Fruit fly (Drosophila melanogaster) whole organism, embryonic: ENCODE measurements around the gene neur.
A peak's percentile ranks its signal among the peaks of the same experiment; 100 is the strongest.

Experiments
- Asciz ChIP-seq: fragments of 200-800 bp; sonication (Bioruptor generic); optimal IDR thresholded peaks from 2 replicates; lab custom pipeline; 2017; ENCODE audit warnings: missing biosample characterization, mild to moderate bottlenecking, missing genetic modification characterization, missing genetic modification reagents
- B-H2 ChIP-seq: fragments of 200-800 bp; sonication (Bioruptor generic); optimal IDR thresholded peaks from 2 replicates; lab custom pipeline; 2018; ENCODE audit warnings: missing biosample characterization, mild to moderate bottlenecking, missing genetic modification characterization
- CG12219 ChIP-seq: fragments of 200-800 bp; sonication (Bioruptor generic); optimal IDR thresholded peaks from 3 replicates; lab custom pipeline; 2018; ENCODE audit warnings: missing biosample characterization, mild to moderate bottlenecking, missing genetic modification characterization
- CG12236 ChIP-seq: fragments of 200-800 bp; sonication (Bioruptor generic); optimal IDR thresholded peaks from 2 replicates; lab custom pipeline; 2016; ENCODE audit warnings: missing biosample characterization, missing genetic modification characterization
- CG12299 ChIP-seq: fragments of 200-800 bp; sonication (Bioruptor generic); optimal IDR thresholded peaks from 2 replicates; lab custom pipeline; 2018; ENCODE audit warnings: missing biosample characterization, mild to moderate bottlenecking, missing genetic modification characterization
- CG12391 ChIP-seq: fragments of 200-800 bp; sonication (Bioruptor generic); optimal IDR thresholded peaks from 3 replicates; lab custom pipeline; 2018; ENCODE audit warnings: missing biosample characterization, mild to moderate bottlenecking, missing genetic modification characterization, moderate library complexity
- CG12659 ChIP-seq: fragments of 200-800 bp; sonication (Bioruptor generic); optimal IDR thresholded peaks from 3 replicates; lab custom pipeline; 2017; ENCODE audit warnings: mild to moderate bottlenecking, missing biosample characterization, missing genetic modification reagents, missing genetic modification characterization
- CG12942 ChIP-seq: fragments of 200-800 bp; sonication (Bioruptor generic); optimal IDR thresholded peaks from 3 replicates; lab custom pipeline; 2016; ENCODE audit warnings: missing biosample characterization, missing genetic modification characterization
- CG15479 ChIP-seq: fragments of 200-800 bp; sonication (Bioruptor generic); optimal IDR thresholded peaks from 3 replicates; lab custom pipeline; 2019; ENCODE audit warnings: missing biosample characterization, mild to moderate bottlenecking, missing genetic modification characterization, moderate library complexity
- CG2712 ChIP-seq: fragments of 200-800 bp; optimal IDR thresholded peaks from 3 replicates; lab custom pipeline; 2019; ENCODE audit warnings: missing biosample characterization, mild to moderate bottlenecking, missing genetic modification characterization, moderate library complexity
- CG30020 ChIP-seq: fragments of 200-800 bp; optimal IDR thresholded peaks from 2 replicates; lab custom pipeline; 2019; ENCODE audit warnings: missing biosample characterization, mild to moderate bottlenecking, missing genetic modification characterization, moderate library complexity
- CG32532 ChIP-seq: fragments of 200-800 bp; sonication (Bioruptor generic); IDR thresholded peaks from 2 replicates; pipeline ENCODE4 v1.3.6; 2022; ENCODE audit warnings: missing biosample characterization, missing genetic modification characterization
- CG4854 ChIP-seq: fragments of 200-800 bp; sonication (Bioruptor generic); optimal IDR thresholded peaks from 2 replicates; lab custom pipeline; 2016; ENCODE audit warnings: missing biosample characterization, missing genetic modification characterization, inconsistent platforms
- CG5180 ChIP-seq: fragments of 200-800 bp; sonication (Bioruptor generic); optimal IDR thresholded peaks from 3 replicates; lab custom pipeline; 2017; ENCODE audit warnings: missing biosample characterization, missing genetic modification characterization, mild to moderate bottlenecking, moderate library complexity, missing genetic modification reagents
- CG8765 ChIP-seq: fragments of 200-800 bp; sonication (Bioruptor generic); IDR thresholded peaks from 2 replicates; pipeline ENCODE4 v1.3.6; 2022; ENCODE audit warnings: missing biosample characterization, missing genetic modification characterization
- CG8924 ChIP-seq: fragments of 200-800 bp; optimal IDR thresholded peaks from 3 replicates; lab custom pipeline; 2019; ENCODE audit warnings: missing biosample characterization, mild to moderate bottlenecking, missing genetic modification characterization, moderate library complexity
- CG9727 ChIP-seq: fragments of 200-800 bp; sonication (Bioruptor generic); optimal IDR thresholded peaks from 3 replicates; lab custom pipeline; 2017; ENCODE audit warnings: missing biosample characterization, mild to moderate bottlenecking, missing genetic modification characterization
- Chrac-16 ChIP-seq: fragments of 200-800 bp; sonication (Bioruptor generic); optimal IDR thresholded peaks from 3 replicates; lab custom pipeline; 2016; ENCODE audit warnings: missing biosample characterization, missing genetic modification characterization
- CkIIα-i1 ChIP-seq: fragments of 200-800 bp; sonication (Bioruptor generic); IDR thresholded peaks from 2 replicates; pipeline ENCODE4 v1.3.6; 2022; ENCODE audit warnings: missing biosample characterization, missing genetic modification characterization
- Dfd ChIP-seq, 2 experiments: fragments of >200 bp; optimal IDR thresholded peaks; 2 replicates each; lab custom pipeline; 2017; ENCODE audit warnings: missing biosample characterization in 2 of 2, missing genetic modification characterization in 2 of 2
- Dp ChIP-seq: fragments of 200-800 bp; sonication (Bioruptor generic); optimal IDR thresholded peaks from 2 replicates; lab custom pipeline; 2018; ENCODE audit warnings: missing biosample characterization, mild to moderate bottlenecking, missing genetic modification characterization, moderate library complexity
- ERR ChIP-seq: fragments of 200-800 bp; sonication (Bioruptor generic); optimal IDR thresholded peaks from 2 replicates; lab custom pipeline; 2016; ENCODE audit warnings: missing biosample characterization, missing genetic modification characterization
- Fer1 ChIP-seq: fragments of 200-800 bp; sonication (Bioruptor generic); optimal IDR thresholded peaks from 2 replicates; lab custom pipeline; 2017; ENCODE audit warnings: missing biosample characterization, mild to moderate bottlenecking, missing genetic modification characterization
- Gug ChIP-seq: fragments of 200-800 bp; sonication (Bioruptor generic); IDR thresholded peaks from 4 replicates; pipeline ENCODE4 v1.3.6; 2022; ENCODE audit warnings: missing biosample characterization, missing genetic modification characterization
- MTF-1 ChIP-seq: fragments of 200-800 bp; sonication (Bioruptor generic); optimal IDR thresholded peaks from 2 replicates; lab custom pipeline; 2018; ENCODE audit warnings: missing biosample characterization, mild to moderate bottlenecking, missing genetic modification characterization, borderline replicate concordance
- Max ChIP-seq: fragments of 200-800 bp; sonication (Bioruptor generic); optimal IDR thresholded peaks from 2 replicates; lab custom pipeline; 2016; ENCODE audit warnings: missing biosample characterization, mild to moderate bottlenecking, missing genetic modification characterization
- Mes4 ChIP-seq: fragments of 200-800 bp; sonication (Bioruptor generic); optimal IDR thresholded peaks from 2 replicates; lab custom pipeline; 2016; ENCODE audit warnings: missing biosample characterization, missing genetic modification characterization
- NFAT ChIP-seq: fragments of 200-800 bp; sonication (Bioruptor generic); IDR thresholded peaks from 2 replicates; pipeline ENCODE4 v1.3.6; 2022; ENCODE audit warnings: missing biosample characterization, missing genetic modification characterization
- NfI ChIP-seq: fragments of 200-800 bp; sonication (Bioruptor generic); optimal IDR thresholded peaks from 3 replicates; lab custom pipeline; 2018; ENCODE audit warnings: missing biosample characterization, mild to moderate bottlenecking, missing genetic modification characterization, moderate library complexity
- Xrp1 ChIP-seq: fragments of 200-800 bp; sonication (Bioruptor generic); IDR thresholded peaks from 2 replicates; pipeline ENCODE4 v1.3.6; 2022; ENCODE audit warnings: missing biosample characterization, missing genetic modification characterization
- ash1 ChIP-seq: fragments of 200-800 bp; sonication (Bioruptor generic); optimal IDR thresholded peaks from 2 replicates; lab custom pipeline; 2018; ENCODE audit warnings: missing biosample characterization, mild to moderate bottlenecking, missing genetic modification characterization
- bbx ChIP-seq: fragments of 200-800 bp; sonication (Bioruptor generic); IDR thresholded peaks from 2 replicates; pipeline ENCODE4 v1.3.6; 2022; ENCODE audit warnings: missing biosample characterization, missing genetic modification characterization; ENCODE audit not compliant: partially characterized antibody
- dmrt11E ChIP-seq: fragments of 200-800 bp; sonication (Bioruptor generic); optimal IDR thresholded peaks from 3 replicates; lab custom pipeline; 2018; ENCODE audit warnings: missing biosample characterization, mild to moderate bottlenecking, missing genetic modification characterization, moderate library complexity
- ewg ChIP-seq: fragments of 200-800 bp; sonication (Bioruptor generic); optimal IDR thresholded peaks from 3 replicates; lab custom pipeline; 2017; ENCODE audit warnings: mild to moderate bottlenecking, missing biosample characterization, missing genetic modification reagents, missing genetic modification characterization
- eyg ChIP-seq: fragments of 200-800 bp; sonication (Bioruptor generic); optimal IDR thresholded peaks from 3 replicates; lab custom pipeline; 2016; ENCODE audit warnings: missing biosample characterization, missing genetic modification characterization
- gce ChIP-seq: fragments of 200-800 bp; sonication (Bioruptor generic); IDR thresholded peaks from 3 replicates; pipeline ENCODE4 v1.3.6; 2022; ENCODE audit warnings: missing biosample characterization, missing genetic modification characterization
- gsb ChIP-seq: fragments of 200-800 bp; sonication (Bioruptor generic); IDR thresholded peaks from 2 replicates; pipeline ENCODE4 v1.3.6; 2022; ENCODE audit warnings: missing biosample characterization, missing genetic modification characterization
- h ChIP-seq: fragments of >200 bp; optimal IDR thresholded peaks from 2 replicates; lab custom pipeline; 2017
- hkb ChIP-seq, 2 experiments: fragments of 200-800 bp in 1 of 2; fragments of >200 bp in 1 of 2; sonication (Bioruptor generic) in 1 of 2; IDR thresholded peaks in 1 of 2; optimal IDR thresholded peaks in 1 of 2; 2 replicates each; pipeline versions ENCODE4 v1.3.6 to Lab custom; 2017 to 2022; ENCODE audit warnings: missing biosample characterization in 1 of 2, missing genetic modification characterization in 1 of 2
- ken ChIP-seq: fragments of 200-800 bp; sonication (Bioruptor generic); IDR thresholded peaks from 3 replicates; pipeline ENCODE4 v1.3.6; 2022; ENCODE audit warnings: missing biosample characterization, missing genetic modification characterization
- nom ChIP-seq: fragments of 200-800 bp; sonication (Bioruptor generic); optimal IDR thresholded peaks from 2 replicates; lab custom pipeline; 2017; ENCODE audit warnings: missing biosample characterization, missing genetic modification characterization, mild to moderate bottlenecking, moderate library complexity, missing genetic modification reagents
- p53 ChIP-seq: fragments of 200-800 bp; sonication (Bioruptor generic); optimal IDR thresholded peaks from 2 replicates; lab custom pipeline; 2016; ENCODE audit warnings: missing biosample characterization, missing genetic modification characterization
- pho ChIP-seq: fragments of 200-800 bp; sonication (Bioruptor generic); optimal IDR thresholded peaks from 2 replicates; lab custom pipeline; 2016; ENCODE audit warnings: missing biosample characterization, missing genetic modification characterization
- pum ChIP-seq: fragments of 200-800 bp; sonication (Bioruptor generic); optimal IDR thresholded peaks from 2 replicates; lab custom pipeline; 2016; ENCODE audit warnings: missing biosample characterization, missing genetic modification characterization
- sens ChIP-seq: fragments of 200-800 bp; sonication (Bioruptor generic); peaks from one replicate; lab custom pipeline; 2016; ENCODE audit warnings: missing biosample characterization, missing genetic modification characterization
- sens-2 ChIP-seq: fragments of 200-800 bp; sonication (Bioruptor generic); IDR thresholded peaks from 2 replicates; pipeline ENCODE4 v1.3.6; 2022; ENCODE audit warnings: missing biosample characterization, missing genetic modification characterization
- shn ChIP-seq: fragments of 200-800 bp; sonication (Bioruptor generic); optimal IDR thresholded peaks from 3 replicates; lab custom pipeline; 2016; ENCODE audit warnings: missing biosample characterization, missing genetic modification characterization
- tap ChIP-seq: fragments of 200-800 bp; optimal IDR thresholded peaks from 3 replicates; lab custom pipeline; 2019; ENCODE audit warnings: missing biosample characterization, mild to moderate bottlenecking, missing genetic modification characterization, moderate library complexity
- usp ChIP-seq: fragments of >200 bp; optimal IDR thresholded peaks from 2 replicates; lab custom pipeline; 2017; ENCODE audit warnings: missing biosample characterization, missing genetic modification characterization
- vfl ChIP-seq: fragments of 200-800 bp; sonication (Bioruptor generic); optimal IDR thresholded peaks from 2 replicates; lab custom pipeline; 2016; ENCODE audit warnings: missing biosample characterization, missing genetic modification characterization
- zen ChIP-seq: fragments of 200-800 bp; sonication (Bioruptor generic); optimal IDR thresholded peaks from 3 replicates; lab custom pipeline; 2018; ENCODE audit warnings: missing biosample characterization, mild to moderate bottlenecking, missing genetic modification characterization, moderate library complexity

Gene neur

DNA sequence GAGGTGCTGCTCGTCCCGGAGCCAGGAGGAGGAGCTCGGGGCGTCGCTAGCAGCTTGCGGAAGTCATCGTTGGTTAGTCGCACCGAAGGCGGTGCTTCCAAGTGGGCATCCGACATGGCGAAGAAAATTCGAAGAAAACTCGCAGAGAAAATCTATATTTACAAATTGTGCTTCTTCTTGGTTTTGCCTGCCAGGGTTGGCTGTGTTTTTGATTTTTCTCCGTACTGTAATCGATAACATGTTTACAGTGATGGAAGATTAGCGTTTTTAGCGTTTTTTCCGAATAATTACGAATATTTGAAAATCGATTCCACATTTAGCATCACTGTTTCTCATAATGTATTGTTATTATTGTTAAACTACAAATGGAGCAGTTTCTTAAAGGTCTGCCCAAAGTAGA lies 25.6 kb upstream of the neur start, which contains the start of the genes beag and Ada (continued):
- TF ChIP-seq CG12219 (GFP tag; lab: Kevin White, UChicago) (no peak), Xrp1 (GFP tag; lab: Robert Waterston, UW) (no peak), bbx (peak; percentile 30; the same call in 1 of the 2 replicates), CG8924 (tag; lab: Kevin White, UChicago) (peak; percentile 60), dmrt11E (tag; lab: Kevin White, UChicago) (peak; percentile 23), ash1 (no peak), CG12236 (GFP tag; lab: Kevin White, UChicago) (no peak), Gug (no peak), NfI (GFP tag; lab: Kevin White, UChicago) (no peak), Mes4 (GFP tag; lab: Kevin White, UChicago) (no peak), CG12659 (peak; percentile 63), gce (GFP tag; lab: Robert Waterston, UW) (no peak), B-H2 (peak; percentile 60), pum (no peak), nom (GFP tag; lab: Kevin White, UChicago) (peak; percentile 7), CG9727 (GFP tag; lab: Kevin White, UChicago) (no peak), zen (tag; lab: Kevin White, UChicago) (peak; percentile 66), p53 (GFP tag; lab: Kevin White, UChicago) (no peak), ewg (GFP tag; lab: Kevin White, UChicago) (no peak), eyg (peak; percentile 30), CG2712 (tag; lab: Kevin White, UChicago) (peak; percentile 54), CG8765 (no peak), h (no peak), CkIIα-i1 (GFP tag; lab: Robert Waterston, UW) (no peak), Max (GFP tag; lab: Kevin White, UChicago) (no peak), Asciz (GFP tag; lab: Kevin White, UChicago) (no peak), CG5180 (no peak), CG12391 (tag; lab: Kevin White, UChicago) (peak; percentile 64), Chrac-16 (GFP tag; lab: Kevin White, UChicago) (peak; percentile 1), CG12299 (tag; lab: Kevin White, UChicago) (no peak), CG4854 (GFP tag; lab: Kevin White, UChicago) (no peak), vfl (GFP tag; lab: Kevin White, UChicago) (no peak), sens-2 (GFP tag; lab: Robert Waterston, UW) (no peak), Fer1 (peak; percentile 65), CG30020 (peak; percentile 68), ERR (GFP tag; lab: Kevin White, UChicago) (peak; percentile 2), MTF-1 (GFP tag; lab: Kevin White, UChicago) (no peak), ken (GFP tag; lab: Robert Waterston, UW) (no peak), NFAT (GFP tag; lab: Robert Waterston, UW) (no peak; the same call in 1 of the 2 replicates), tap (no peak), CG32532 (GFP tag; lab: Robert Waterston, UW) (peak; percentile 71), Dp (peak; percentile 58), CG15479 (GFP tag; lab: Kevin White, UChicago) (no peak), pho (GFP tag; lab: Kevin White, UChicago) (peak; percentile 60), hkb (optimal IDR thresholded peaks at IDR 0.05; lab: Kevin White, UChicago) (no peak), hkb (GFP tag; IDR thresholded peaks at IDR 0.05; lab: Robert Waterston, UW) (0 out of 2 replicates have a peak, but pooled peaks have one; percentile 14), shn (peak; percentile 60), gsb (GFP tag; lab: Robert Waterston, UW) (no peak), sens (GFP tag; lab: Kevin White, UChicago) (peak; percentile 69), CG12942 (GFP tag; lab: Kevin White, UChicago) (no peak), usp (no peak), Dfd (GFP tag; optimal IDR thresholded peaks at IDR 0.05; lab: Kevin White, UChicago) (no peak)
